Fruit fly (Drosophila melanogaster) whole organism: ENCODE results near the gene CG1273.

Experiments
- CG8478 ChIP-seq: fragments of >200 bp; optimal IDR thresholded peaks from 2 replicates; lab custom pipeline; 2018; ENCODE audit warnings: inconsistent platforms
- Dll ChIP-seq: fragments of >200 bp; optimal IDR thresholded peaks from 2 replicates; lab custom pipeline; 2017
- EcR ChIP-seq, 2 experiments: fragments of >200 bp; optimal IDR thresholded peaks; 2 replicates each; lab custom pipeline; 2017; ENCODE audit warnings: missing biosample characterization in 2 of 2, missing genetic modification characterization in 2 of 2, missing genetic modification reagents in 2 of 2
- pan ChIP-seq: fragments of >200 bp; optimal IDR thresholded peaks from 2 replicates; lab custom pipeline; 2017
- psq ChIP-seq: fragments of >200 bp; optimal IDR thresholded peaks from 2 replicates; lab custom pipeline; 2017
- usp ChIP-seq: fragments of >200 bp; optimal IDR thresholded peaks from 2 replicates; lab custom pipeline; 2017; ENCODE audit warnings: missing biosample characterization, missing genetic modification characterization, mixed read lengths

Gene CG1273

dm6 chr3L:4252862-4253610 lies 10.5 kb upstream of the CG1273 start:
- TF ChIP-seq EcR (GFP tag; optimal IDR thresholded peaks at IDR 0.05; lab: Kevin White, UChicago) (no peak), pan (lab: Kevin White, UChicago) (no peak), Dll (no peak), psq (no peak), CG8478 (no peak), usp (GFP tag; lab: Kevin White, UChicago) (no peak)

DNA sequence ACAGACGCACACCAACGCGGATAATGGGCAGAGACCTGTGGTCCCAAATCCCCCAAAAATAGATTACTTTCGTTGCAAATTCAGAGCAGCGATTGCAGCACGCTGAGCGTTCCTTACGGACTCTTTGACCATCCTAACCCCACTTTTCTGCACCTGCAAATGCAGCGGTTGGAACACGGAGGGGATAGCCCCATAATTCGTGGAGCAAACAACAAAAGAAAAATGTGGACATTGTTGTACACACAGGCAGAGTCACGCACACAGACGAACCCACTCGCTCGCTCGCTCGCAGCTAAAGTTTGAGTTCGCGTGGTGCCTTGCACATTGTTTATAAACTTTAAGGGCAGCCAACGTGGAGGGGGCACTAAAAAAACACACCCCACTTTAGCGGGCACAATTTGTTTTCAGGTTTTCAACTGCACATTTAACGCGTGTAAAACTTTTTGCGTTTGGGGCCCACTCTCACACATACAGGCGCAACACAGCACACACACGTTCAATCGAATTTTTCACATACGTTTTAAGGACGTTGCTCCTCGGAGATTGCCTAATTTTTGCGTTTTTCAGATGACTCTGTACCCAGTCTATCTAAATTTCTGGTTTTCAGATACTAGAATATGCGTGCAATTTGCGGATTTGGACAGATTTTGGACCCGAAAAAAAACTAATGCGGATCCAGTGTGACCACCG lies 9.8 kb upstream of the CG1273 start:
- TF ChIP-seq CG8478: no peak
- TF ChIP-seq usp (GFP tag; lab: Kevin White, UChicago): no peak
- no peak for TF ChIP-seq EcR (GFP tag; optimal IDR thresholded peaks at IDR 0.05; lab: Kevin White, UChicago)
- no peak for TF ChIP-seq Dll
- TF ChIP-seq psq: no peak
- no peak for TF ChIP-seq pan (lab: Kevin White, UChicago)

DNA sequence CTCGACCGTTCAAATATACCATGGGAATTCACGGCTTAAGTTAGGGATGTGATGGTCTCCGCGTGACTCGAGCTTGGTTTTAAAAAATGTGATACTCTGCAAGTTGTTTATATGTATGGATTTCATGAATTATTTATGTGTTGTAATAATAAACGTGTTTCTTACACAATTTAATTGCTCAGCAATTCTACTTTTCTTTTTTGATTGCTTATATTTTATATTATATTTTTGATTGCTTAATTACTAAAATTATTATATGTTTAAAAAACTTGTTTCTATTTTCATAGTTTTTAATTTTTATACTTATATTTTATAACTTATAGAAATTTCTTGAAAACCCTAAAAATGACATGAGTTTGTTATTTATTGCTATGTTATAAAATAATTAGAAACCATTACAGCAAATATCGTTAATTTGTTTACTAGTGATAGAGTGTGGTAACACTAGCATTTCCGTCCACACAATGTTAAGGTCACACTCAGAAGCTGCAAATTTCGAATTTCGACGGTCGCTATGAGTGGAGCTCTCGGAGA lies 9.2 kb upstream of the CG1273 start, which contains the start of the genes ago and CG1265:
ago (minus strand) TSS at position 6 of the 534 bp plus-strand sequence.
CG1265 (plus strand) TSS at position 476 of the 534 bp plus-strand sequence.
- TF ChIP-seq psq (no peak), Dll (no peak), EcR (GFP tag; optimal IDR thresholded peaks at IDR 0.05; lab: Kevin White, UChicago) (no peak), usp (GFP tag; lab: Kevin White, UChicago) (no peak), pan (lab: Kevin White, UChicago) (no peak), CG8478 (no peak)

- no peak for TF ChIP-seq pan (lab: Kevin White, UChicago)
- no peak for TF ChIP-seq usp (GFP tag; lab: Kevin White, UChicago)
- TF ChIP-seq CG8478: no peak
- no peak for TF ChIP-seq psq
- no peak for TF ChIP-seq EcR (GFP tag; optimal IDR thresholded peaks at IDR 0.05; lab: Kevin White, UChicago)
- no peak for TF ChIP-seq Dll
Measured at dm6 chr3L:4259102-4259558, 4.4 kb upstream of the CG1273 start, which contains the start of the genes CG15011 and CG1309. TSS of gene CG15011 (minus strand) at chr3L:4259152. TSS of gene CG1309 (plus strand) at chr3L:4259430.

DNA sequence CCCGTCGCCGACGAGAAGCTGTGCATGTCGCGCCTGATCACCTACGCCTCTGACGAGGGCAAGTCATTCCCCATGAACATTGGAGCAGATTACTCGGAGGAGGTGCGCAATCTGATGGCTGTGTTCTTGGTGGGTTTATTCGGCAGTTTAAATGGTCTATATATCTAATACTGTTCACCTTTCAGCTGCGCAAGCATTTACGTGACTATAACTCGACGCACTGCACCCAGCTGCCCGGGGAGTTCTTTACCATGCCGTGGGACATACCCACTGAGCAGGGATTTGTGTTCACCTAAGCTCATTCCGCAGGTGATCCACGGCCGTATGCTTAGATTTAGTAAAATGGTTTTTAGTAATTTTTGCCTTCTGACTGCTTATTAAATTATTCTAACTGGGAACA lies 2.3 kb upstream of the CG1273 start:
- TF ChIP-seq pan (lab: Kevin White, UChicago): no peak

- TF ChIP-seq CG8478: no peak
- TF ChIP-seq EcR (GFP tag; optimal IDR thresholded peaks at IDR 0.05; lab: Kevin White, UChicago): no peak
- TF ChIP-seq Dll: no peak
- no peak for TF ChIP-seq pan (lab: Kevin White, UChicago)
- no peak for TF ChIP-seq psq
- TF ChIP-seq usp (GFP tag; lab: Kevin White, UChicago): no peak
Measured at dm6 chr3L:4262384-4262783, 1.1 kb upstream of the CG1273 start, which contains the start of the genes CG11586 and VhaM9.7-a. TSS of gene CG11586 (minus strand) at chr3L:4262470. TSS of gene VhaM9.7-a (plus strand) at chr3L:4262705.

- TF ChIP-seq Dll: no peak
- no peak for TF ChIP-seq pan (lab: Kevin White, UChicago)
- no peak for TF ChIP-seq psq
Measured at dm6 chr3L:4264963-4265362, 1.4 kb downstream of the CG1273 start.

- TF ChIP-seq psq (no peak), usp (GFP tag; lab: Kevin White, UChicago) (no peak), Dll (no peak), CG8478 (no peak), pan (lab: Kevin White, UChicago) (no peak), EcR (GFP tag; optimal IDR thresholded peaks at IDR 0.05; lab: Kevin White, UChicago) (no peak)
Measured at dm6 chr3L:4265836-4266235, 2.3 kb downstream of the CG1273 start.

DNA sequence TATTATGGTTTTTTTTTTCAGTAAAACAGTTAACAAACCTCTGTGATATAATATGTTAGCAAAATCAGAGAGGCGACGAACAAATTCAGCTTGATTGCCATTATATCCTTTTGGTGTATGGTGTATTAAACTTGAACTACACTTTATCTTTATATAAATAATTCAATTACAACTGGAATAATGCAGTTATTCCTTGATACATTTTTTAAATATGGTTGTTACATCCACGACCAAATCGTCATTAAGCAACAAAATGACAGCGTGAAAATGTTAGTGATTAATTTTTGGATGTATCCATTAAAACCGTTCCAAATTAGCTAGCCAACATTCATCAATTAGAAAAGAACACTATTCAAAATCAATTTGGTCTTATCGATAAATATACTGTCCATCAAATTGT lies 3.9 kb downstream of the CG1273 start, which contains the start of gene CG33764:
CG33764 (minus strand) TSS at position 101 of the 400 bp plus-strand sequence.
- TF ChIP-seq CG8478 (no peak), psq (no peak), pan (lab: Kevin White, UChicago) (no peak), Dll (no peak), EcR (GFP tag; optimal IDR thresholded peaks at IDR 0.05; lab: Kevin White, UChicago) (no peak), usp (GFP tag; lab: Kevin White, UChicago) (no peak)

- TF ChIP-seq CG8478 (no peak), Dll (no peak), EcR (GFP tag; optimal IDR thresholded peaks at IDR 0.05; lab: Kevin White, UChicago) (no peak), pan (lab: Kevin White, UChicago) (no peak), psq (no peak), usp (GFP tag; lab: Kevin White, UChicago) (no peak)
Measured at dm6 chr3L:4269208-4269607, 5.7 kb downstream of the CG1273 start.

DNA sequence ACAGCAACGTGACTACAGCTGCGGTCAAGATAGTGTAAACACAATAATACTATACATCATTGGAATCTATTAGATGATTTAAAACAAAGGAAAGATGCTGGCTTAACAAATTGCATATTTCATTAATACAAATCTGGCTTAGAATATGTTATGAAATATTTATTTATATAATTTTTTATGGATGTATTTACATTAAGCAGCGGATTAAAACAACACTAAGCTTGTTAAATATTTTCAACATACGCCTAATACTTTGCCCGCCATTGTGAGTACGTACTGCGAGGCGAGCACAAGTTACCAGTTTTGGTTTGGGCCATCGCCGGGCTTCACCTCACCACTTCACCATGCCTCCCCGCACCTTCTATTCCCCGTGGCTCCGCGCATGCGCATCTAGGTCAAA lies 6.4 kb downstream of the CG1273 start:
- no peak for TF ChIP-seq usp (GFP tag; lab: Kevin White, UChicago)
- no peak for TF ChIP-seq psq
- TF ChIP-seq pan (lab: Kevin White, UChicago): no peak
- TF ChIP-seq CG8478: no peak
- TF ChIP-seq EcR (GFP tag; optimal IDR thresholded peaks at IDR 0.05; lab: Kevin White, UChicago): no peak
- no peak for TF ChIP-seq Dll
